Worm (Caenorhabditis elegans): ENCODE measurements around the gene srh-140.

- TF ChIP-seq C38D4.7 (GFP tag; optimal IDR thresholded peaks at IDR 0.05) = no peak
- no peak for TF ChIP-seq tbx-2 (tag; optimal IDR thresholded peaks at IDR 0.05)
- no peak for TF ChIP-seq unc-55 (GFP tag; optimal IDR thresholded peaks at IDR 0.05)
- TF ChIP-seq lin-11 (tag; optimal IDR thresholded peaks at IDR 0.05) = no peak
- TF ChIP-seq dmd-4 (tag; optimal IDR thresholded peaks at IDR 0.05; ENCODE audit: borderline replicate concordance) = no peak
- no peak for TF ChIP-seq ama-1 (optimal IDR thresholded peaks at IDR 0.05)
- no peak for TF ChIP-seq fax-1 (tag; optimal IDR thresholded peaks at IDR 0.05)
- no peak for TF ChIP-seq pha-4 (tag; optimal IDR thresholded peaks at IDR 0.05)
- TF ChIP-seq hlh-6 (tag; optimal IDR thresholded peaks at IDR 0.05) = no peak
- TF ChIP-seq rnt-1 (tag; optimal IDR thresholded peaks at IDR 0.05) = no peak
- no peak for TF ChIP-seq ref-2 (tag; optimal IDR thresholded peaks at IDR 0.05)
Observed at ce11 chrV:15716679-15717078, 5.3 kb upstream of the srh-140 start, which contains the start of gene Y6E2A.4.

Measured in whole organism, late embryonic.